Fruit fly (Drosophila melanogaster): Measurements from ENCODE around the gene CG13063.

dm6 chr3L:16285346-16285911 is 21.0 kb upstream of the CG13063 start, which contains the start of gene CG13047:
- TF ChIP-seq CG12605 (GFP tag; IDR thresholded peaks at IDR 0.05) (no peak), CG10348 (GFP tag; IDR thresholded peaks at IDR 0.05) (no peak), EcR (GFP tag; optimal IDR thresholded peaks at IDR 0.05) (no peak), gl (tag; optimal IDR thresholded peaks at IDR 0.05) (no peak), Ets98B (GFP tag; IDR thresholded peaks at IDR 0.05) (no peak), CG13204 (GFP tag; optimal IDR thresholded peaks at IDR 0.05) (no peak), CG15710 (tag; optimal IDR thresholded peaks at IDR 0.05) (peak; percentile 29)
